Worm (Caenorhabditis elegans) whole organism, L2 larva: Measurements from ENCODE around the gene lron-5.

Experiments
- C34F6.9 ChIP-seq: fragments of 150-350 bp; optimal IDR thresholded peaks from 2 replicates; lab custom pipeline; 2014; ENCODE audit warnings: missing biosample characterization, missing genetic modification characterization
- F13H6.1 ChIP-seq: sonication (generic microtip); optimal IDR thresholded peaks from 2 replicates; lab custom pipeline; 2016; ENCODE audit warnings: missing genetic modification characterization, missing compliant biosample characterization
- R02D3.7 ChIP-seq: fragments of 150-350 bp; optimal IDR thresholded peaks from 2 replicates; lab custom pipeline; 2014; ENCODE audit warnings: missing biosample characterization, missing genetic modification characterization
- ZK546.5 ChIP-seq: sonication (generic microtip); optimal IDR thresholded peaks from 2 replicates; lab custom pipeline; 2017; ENCODE audit warnings: missing biosample characterization, missing genetic modification characterization
- alr-1 ChIP-seq: fragments of 150-350 bp; optimal IDR thresholded peaks from 2 replicates; lab custom pipeline; 2014; ENCODE audit warnings: missing biosample characterization, missing genetic modification characterization
- aly-2 ChIP-seq: fragments of 150-350 bp; optimal IDR thresholded peaks from 2 replicates; lab custom pipeline; 2014; ENCODE audit warnings: missing biosample characterization, missing genetic modification characterization
- ama-1 ChIP-seq: fragments of 150-350 bp; optimal IDR thresholded peaks from 2 replicates; lab custom pipeline; 2018; ENCODE audit warnings: inconsistent platforms
- blmp-1 ChIP-seq: sonication (generic microtip); optimal IDR thresholded peaks from 2 replicates; lab custom pipeline; 2017; ENCODE audit warnings: missing genetic modification characterization, mild to moderate bottlenecking, missing compliant biosample characterization, antibody characterized with exemption, moderate library complexity; ENCODE audit not compliant: insufficient read depth
- ceh-82 ChIP-seq: fragments of 150-350 bp; optimal IDR thresholded peaks from 2 replicates; lab custom pipeline; 2014; ENCODE audit warnings: missing biosample characterization, missing genetic modification characterization
- crh-2 ChIP-seq: sonication (generic microtip); optimal IDR thresholded peaks from 2 replicates; lab custom pipeline; 2017; ENCODE audit warnings: missing biosample characterization, missing genetic modification characterization
- egl-27 ChIP-seq: sonication (generic microtip); optimal IDR thresholded peaks from 3 replicates; lab custom pipeline; 2017; ENCODE audit warnings: missing biosample characterization, missing genetic modification reagents, missing genetic modification characterization
- elt-3 ChIP-seq: sonication (generic microtip); optimal IDR thresholded peaks from 2 replicates; lab custom pipeline; 2017; ENCODE audit warnings: missing biosample characterization, missing genetic modification characterization
- gmeb-1 ChIP-seq: fragments of 150-350 bp; optimal IDR thresholded peaks from 2 replicates; lab custom pipeline; 2014; ENCODE audit warnings: missing biosample characterization, missing genetic modification characterization
- lin-11 ChIP-seq: fragments of 150-350 bp; sonication (generic microtip); optimal IDR thresholded peaks from 2 replicates; lab custom pipeline; 2014; ENCODE audit warnings: missing biosample characterization, missing genetic modification characterization, inconsistent platforms, mixed read lengths
- lin-13 ChIP-seq: fragments of 150-350 bp; optimal IDR thresholded peaks from 2 replicates; lab custom pipeline; 2014; ENCODE audit warnings: missing biosample characterization, missing genetic modification reagents, missing genetic modification characterization
- lsy-2 ChIP-seq, 2 experiments: fragments of 150-350 bp in 1 of 2; sonication (generic microtip) in 1 of 2; optimal IDR thresholded peaks; 2 replicates each; lab custom pipeline; 2014 to 2017; ENCODE audit warnings: missing biosample characterization in 2 of 2, missing genetic modification characterization in 2 of 2
- mab-5 ChIP-seq: fragments of 150-350 bp; optimal IDR thresholded peaks from 2 replicates; lab custom pipeline; 2014; ENCODE audit warnings: missing biosample characterization, missing genetic modification characterization
- mdl-1 ChIP-seq, 2 experiments: fragments of 150-350 bp in 1 of 2; sonication (generic microtip) in 1 of 2; optimal IDR thresholded peaks; 2 replicates each; lab custom pipeline; 2017; ENCODE audit warnings: missing biosample characterization in 2 of 2, missing genetic modification characterization in 2 of 2
- nhr-10 ChIP-seq: sonication (generic microtip); optimal IDR thresholded peaks from 2 replicates; lab custom pipeline; 2017; ENCODE audit warnings: missing biosample characterization, missing genetic modification characterization
- nhr-11 ChIP-seq: fragments of 150-350 bp; optimal IDR thresholded peaks from 2 replicates; lab custom pipeline; 2014; ENCODE audit warnings: missing biosample characterization, missing genetic modification characterization
- nhr-129 ChIP-seq: fragments of 150-350 bp; optimal IDR thresholded peaks from 2 replicates; lab custom pipeline; 2014; ENCODE audit warnings: missing biosample characterization, missing genetic modification characterization
- nhr-21 ChIP-seq: fragments of 150-350 bp; optimal IDR thresholded peaks from 2 replicates; lab custom pipeline; 2014; ENCODE audit warnings: missing biosample characterization, missing genetic modification characterization
- nhr-23 ChIP-seq: fragments of 150-350 bp; optimal IDR thresholded peaks from 2 replicates; lab custom pipeline; 2014; ENCODE audit warnings: missing biosample characterization, missing genetic modification reagents, missing genetic modification characterization
- nhr-237 ChIP-seq: fragments of 150-350 bp; optimal IDR thresholded peaks from 2 replicates; lab custom pipeline; 2014; ENCODE audit warnings: missing biosample characterization, missing genetic modification characterization
- nhr-25 ChIP-seq: fragments of 150-350 bp; sonication (generic microtip); optimal IDR thresholded peaks from 3 replicates; lab custom pipeline; 2014; ENCODE audit warnings: missing biosample characterization, missing genetic modification characterization
- nhr-6 ChIP-seq: fragments of 150-350 bp; optimal IDR thresholded peaks from 2 replicates; lab custom pipeline; 2014; ENCODE audit warnings: missing biosample characterization, missing genetic modification characterization
- nhr-77 ChIP-seq: fragments of 150-350 bp; optimal IDR thresholded peaks from 2 replicates; lab custom pipeline; 2014; ENCODE audit warnings: missing biosample characterization, missing genetic modification characterization
- peb-1 ChIP-seq: fragments of 150-350 bp; optimal IDR thresholded peaks from 2 replicates; lab custom pipeline; 2014; ENCODE audit warnings: missing biosample characterization, missing genetic modification characterization
- sma-3 ChIP-seq: sonication (generic microtip); optimal IDR thresholded peaks from 2 replicates; lab custom pipeline; 2016; ENCODE audit warnings: missing genetic modification reagents, missing genetic modification characterization, missing compliant biosample characterization
- sma-9 ChIP-seq, 2 experiments: fragments of 150-350 bp in 1 of 2; sonication (generic microtip) in 1 of 2; optimal IDR thresholded peaks; 2 replicates each; lab custom pipeline; 2014 to 2016; ENCODE audit warnings: missing genetic modification characterization in 2 of 2, mild to moderate bottlenecking in 1 of 2, missing biosample characterization in 1 of 2, missing compliant biosample characterization in 1 of 2, missing genetic modification reagents in 1 of 2, moderate library complexity in 1 of 2
- snpc-4 ChIP-seq: fragments of 150-350 bp; optimal IDR thresholded peaks from 2 replicates; lab custom pipeline; 2014; ENCODE audit warnings: missing biosample characterization, missing genetic modification characterization
- unc-39 ChIP-seq: fragments of 150-350 bp; optimal IDR thresholded peaks from 2 replicates; lab custom pipeline; 2014; ENCODE audit warnings: missing biosample characterization, missing genetic modification characterization
- unc-55 ChIP-seq: fragments of 150-350 bp; sonication (generic microtip); optimal IDR thresholded peaks from 3 replicates; lab custom pipeline; 2014; ENCODE audit warnings: missing biosample characterization, missing genetic modification reagents, missing genetic modification characterization
- unc-62 ChIP-seq: fragments of 150-350 bp; optimal IDR thresholded peaks from 2 replicates; lab custom pipeline; 2014; ENCODE audit warnings: missing biosample characterization, missing genetic modification reagents, missing genetic modification characterization
- ztf-11 ChIP-seq: sonication (generic microtip); optimal IDR thresholded peaks from 2 replicates; lab custom pipeline; 2017; ENCODE audit warnings: missing biosample characterization, missing genetic modification characterization
- ztf-4 ChIP-seq: fragments of 150-350 bp; optimal IDR thresholded peaks from 2 replicates; lab custom pipeline; 2014; ENCODE audit warnings: missing biosample characterization, missing genetic modification characterization

The lron-5 gene

ce11 chrIII:4600139-4600762 lies 22.6 kb upstream of the lron-5 start, which contains the start of gene mab-21 (continued):
- no peak for TF ChIP-seq blmp-1 (tag; lab: Kevin White, UChicago)
- peak; percentile 35 for TF ChIP-seq sma-9 (GFP tag; optimal IDR thresholded peaks at IDR 0.05; lab: Kevin White, UChicago)
- no peak for TF ChIP-seq sma-9 (tag; optimal IDR thresholded peaks at IDR 0.05; lab: Kevin White, UChicago)
- TF ChIP-seq ZK546.5 (tag; lab: Kevin White, UChicago): no peak
- TF ChIP-seq egl-27 (tag; lab: Kevin White, UChicago): no peak
- no peak for TF ChIP-seq nhr-21 (tag; lab: Kevin White, UChicago)
- no peak for TF ChIP-seq ztf-11 (tag; lab: Kevin White, UChicago)
- no peak for TF ChIP-seq elt-3 (tag; lab: Kevin White, UChicago)
- TF ChIP-seq gmeb-1: no peak
- TF ChIP-seq lsy-2 (tag; optimal IDR thresholded peaks at IDR 0.05; lab: Kevin White, UChicago): peak in 1 of 2 experiments; percentile 26
- no peak for TF ChIP-seq unc-62
- TF ChIP-seq mab-5 (tag; lab: Kevin White, UChicago): no peak
- no peak for TF ChIP-seq sma-3 (GFP tag; lab: Kevin White, UChicago)
- no peak for TF ChIP-seq ceh-82
- TF ChIP-seq nhr-10 (tag; lab: Kevin White, UChicago): no peak

ce11 chrIII:4601286-4601685 lies 21.5 kb upstream of the lron-5 start:
- TF ChIP-seq crh-2 (tag; lab: Kevin White, UChicago): no peak
- no peak for TF ChIP-seq nhr-21 (tag; lab: Kevin White, UChicago)
- TF ChIP-seq F13H6.1 (tag; lab: Kevin White, UChicago): no peak
- TF ChIP-seq nhr-77 (tag; lab: Kevin White, UChicago): no peak
- no peak for TF ChIP-seq sma-3 (GFP tag; lab: Kevin White, UChicago)
- TF ChIP-seq unc-55: no peak
- no peak for TF ChIP-seq lin-13 (GFP tag; lab: Kevin White, UChicago)
- no peak for TF ChIP-seq nhr-10 (tag; lab: Kevin White, UChicago)
- no peak for TF ChIP-seq sma-9 (GFP tag; optimal IDR thresholded peaks at IDR 0.05; lab: Kevin White, UChicago)
- no peak for TF ChIP-seq sma-9 (tag; optimal IDR thresholded peaks at IDR 0.05; lab: Kevin White, UChicago)
- TF ChIP-seq ceh-82: no peak
- no peak for TF ChIP-seq lin-11 (tag; lab: Kevin White, UChicago)
- TF ChIP-seq aly-2 (tag; lab: Kevin White, UChicago): no peak
- TF ChIP-seq nhr-129: no peak
- TF ChIP-seq R02D3.7: no peak
- TF ChIP-seq nhr-23: no peak

ce11 chrIII:4603837-4604236 lies 19.0 kb upstream of the lron-5 start:
- no peak for TF ChIP-seq blmp-1 (tag; lab: Kevin White, UChicago)
- no peak for TF ChIP-seq ztf-4 (tag; lab: Kevin White, UChicago)
- no peak for TF ChIP-seq nhr-77 (tag; lab: Kevin White, UChicago)
- no peak for TF ChIP-seq C34F6.9 (tag; lab: Kevin White, UChicago)
- no peak for TF ChIP-seq nhr-11
- TF ChIP-seq, all 48 proteins: peak for 0

ce11 chrIII:4612334-4612953 lies 10.4 kb upstream of the lron-5 start, which contains the start of gene sel-2:
sel-2 (minus strand) TSS chrIII:4612384.
- no peak for TF ChIP-seq nhr-11
- TF ChIP-seq nhr-10 (tag; lab: Kevin White, UChicago): no peak
- TF ChIP-seq nhr-6 (tag; lab: Kevin White, UChicago): no peak
- no peak for TF ChIP-seq nhr-21 (tag; lab: Kevin White, UChicago)
- no peak for TF ChIP-seq mdl-1 (tag; optimal IDR thresholded peaks at IDR 0.05; lab: Kevin White, UChicago)
- TF ChIP-seq F13H6.1 (tag; lab: Kevin White, UChicago): peak; percentile 30
- no peak for TF ChIP-seq blmp-1 (tag; lab: Kevin White, UChicago)
- TF ChIP-seq snpc-4 (tag; lab: Kevin White, UChicago): no peak
- peak in 1 of 2 experiments; percentile 36 for TF ChIP-seq lsy-2 (tag; optimal IDR thresholded peaks at IDR 0.05; lab: Kevin White, UChicago)
- no peak for TF ChIP-seq unc-39 (tag; lab: Kevin White, UChicago)
- TF ChIP-seq sma-3 (GFP tag; lab: Kevin White, UChicago): no peak
- no peak for TF ChIP-seq alr-1 (tag; lab: Kevin White, UChicago)
- peak; percentile 65 for TF ChIP-seq C34F6.9 (tag; lab: Kevin White, UChicago)
- no peak for TF ChIP-seq ama-1 (lab: Kevin White, UChicago)
- TF ChIP-seq sma-9 (GFP tag; optimal IDR thresholded peaks at IDR 0.05; lab: Kevin White, UChicago): peak; percentile 50
- TF ChIP-seq sma-9 (tag; optimal IDR thresholded peaks at IDR 0.05; lab: Kevin White, UChicago): no peak
- TF ChIP-seq egl-27 (tag; lab: Kevin White, UChicago): no peak
- TF ChIP-seq nhr-237 (tag; lab: Kevin White, UChicago): no peak
- no peak for TF ChIP-seq R02D3.7
- peak; percentile 7 for TF ChIP-seq nhr-129
- peak; percentile 36 for TF ChIP-seq unc-55
- TF ChIP-seq crh-2 (tag; lab: Kevin White, UChicago): no peak
- no peak for TF ChIP-seq peb-1
- TF ChIP-seq ceh-82: no peak
- TF ChIP-seq nhr-25: peak; percentile 47
- no peak for TF ChIP-seq unc-62
- TF ChIP-seq, all 48 proteins: peak for 7
